Fruit fly (Drosophila melanogaster) whole organism, wandering third instar larva: Measurements from ENCODE around the gene CG12680.

Experiments used
- Abd-B ChIP-seq: fragments of >200 bp; optimal IDR thresholded peaks from 2 replicates; lab custom pipeline; 2017; ENCODE audit warnings: missing biosample characterization, missing genetic modification characterization
- CG32264 ChIP-seq: fragments of 200-800 bp; sonication (Bioruptor generic); optimal IDR thresholded peaks from 2 replicates; lab custom pipeline; 2016; ENCODE audit warnings: missing biosample characterization, missing genetic modification characterization
- CG9705 ChIP-seq: fragments of 200-800 bp; sonication (Bioruptor generic); optimal IDR thresholded peaks from 2 replicates; lab custom pipeline; 2018; ENCODE audit warnings: missing biosample characterization, mild to moderate bottlenecking, missing genetic modification characterization
- CrebA ChIP-seq: fragments of 200-800 bp; sonication (Bioruptor generic); optimal IDR thresholded peaks from 2 replicates; lab custom pipeline; 2016; ENCODE audit warnings: missing biosample characterization, mild to moderate bottlenecking, missing genetic modification characterization, borderline replicate concordance
- Dfd ChIP-seq: fragments of >200 bp; optimal IDR thresholded peaks from 2 replicates; lab custom pipeline; 2017; ENCODE audit warnings: missing biosample characterization, missing genetic modification characterization
- Dif ChIP-seq: fragments of 200-275, 200-300 bp; sonication (Bioruptor generic); optimal IDR thresholded peaks from 2 replicates; lab custom pipeline; 2018; ENCODE audit warnings: missing biosample characterization, missing genetic modification characterization; ENCODE audit not compliant: partially characterized antibody
- GATAd ChIP-seq: sonication (Bioruptor generic); optimal IDR thresholded peaks from 2 replicates; lab custom pipeline; 2016; ENCODE audit warnings: missing biosample characterization, missing genetic modification characterization
- HLH106 ChIP-seq: fragments of 200-800 bp; optimal IDR thresholded peaks from 3 replicates; lab custom pipeline; 2019; ENCODE audit warnings: missing biosample characterization, mild to moderate bottlenecking, missing genetic modification characterization, moderate library complexity
- Hnf4 ChIP-seq: fragments of 200-800 bp; sonication (Bioruptor generic); optimal IDR thresholded peaks from 2 replicates; lab custom pipeline; 2016; ENCODE audit warnings: missing biosample characterization, mild to moderate bottlenecking, missing genetic modification characterization
- Hr78 ChIP-seq: fragments of >200 bp; optimal IDR thresholded peaks from 2 replicates; lab custom pipeline; 2017; ENCODE audit warnings: missing biosample characterization, missing genetic modification characterization
- Hr83 ChIP-seq: fragments of 200-300 bp; sonication (Bioruptor generic); optimal IDR thresholded peaks from 2 replicates; lab custom pipeline; 2016; ENCODE audit warnings: missing biosample characterization, mild to moderate bottlenecking, missing genetic modification characterization, moderate library complexity; ENCODE audit not compliant: poor library complexity, severe bottlenecking
- Jra ChIP-seq: sonication (Bioruptor generic); optimal IDR thresholded peaks from 2 replicates; lab custom pipeline; 2016; ENCODE audit warnings: missing biosample characterization, missing genetic modification characterization
- Mio ChIP-seq: sonication (Bioruptor generic); optimal IDR thresholded peaks from 2 replicates; lab custom pipeline; 2016; ENCODE audit warnings: missing biosample characterization, missing genetic modification characterization
- Myc ChIP-seq: fragments of >200 bp; optimal IDR thresholded peaks from 2 replicates; lab custom pipeline; 2017
- N ChIP-seq: fragments of >200 bp; optimal IDR thresholded peaks from 2 replicates; lab custom pipeline; 2018; ENCODE audit warnings: missing biosample characterization, missing external identifiers, missing genetic modification characterization
- OdsH ChIP-seq: fragments of 200-800 bp; sonication (Bioruptor generic); optimal IDR thresholded peaks from 2 replicates; lab custom pipeline; 2016; ENCODE audit warnings: missing biosample characterization, mild to moderate bottlenecking, missing genetic modification characterization
- Rel ChIP-seq, 2 experiments: fragments of 200-800 bp; sonication (Bioruptor generic) in 1 of 2; optimal IDR thresholded peaks; 2 replicates in 1 of 2; 3 replicates in 1 of 2; lab custom pipeline; 2016 to 2019; ENCODE audit warnings: mild to moderate bottlenecking in 2 of 2, missing biosample characterization in 2 of 2, missing genetic modification characterization in 2 of 2, moderate library complexity in 1 of 2
- Sp1 ChIP-seq: fragments of 200-800 bp; sonication (Bioruptor generic); optimal IDR thresholded peaks from 3 replicates; lab custom pipeline; 2019; ENCODE audit warnings: missing biosample characterization, mild to moderate bottlenecking, missing genetic modification characterization, moderate library complexity
- Vsx2 ChIP-seq: fragments of 200-300, 225-300 bp; sonication (Bioruptor generic); optimal IDR thresholded peaks from 2 replicates; lab custom pipeline; 2018; ENCODE audit warnings: missing biosample characterization, missing genetic modification characterization; ENCODE audit not compliant: partially characterized antibody
- br ChIP-seq: fragments of 200-800 bp; sonication (Bioruptor generic); optimal IDR thresholded peaks from 2 replicates; lab custom pipeline; 2016; ENCODE audit warnings: missing biosample characterization, missing genetic modification characterization
- brk ChIP-seq: fragments of 200-800 bp; sonication (Bioruptor generic); optimal IDR thresholded peaks from 2 replicates; lab custom pipeline; 2016; ENCODE audit warnings: missing biosample characterization, mild to moderate bottlenecking, missing genetic modification characterization
- dl ChIP-seq, 2 experiments: fragments of 175-275, 200-275 bp in 1 of 2; fragments of 200-275 bp in 1 of 2; sonication (Bioruptor generic); optimal IDR thresholded peaks; lab custom pipeline; 2018; ENCODE audit warnings: mild to moderate bottlenecking in 2 of 2, missing biosample characterization in 2 of 2, missing genetic modification characterization in 2 of 2, moderate library complexity in 2 of 2; ENCODE audit not compliant: partially characterized antibody in 2 of 2, insufficient read depth in 1 of 2
- dmrt93B ChIP-seq: fragments of 200-800 bp; sonication (Bioruptor generic); optimal IDR thresholded peaks from 2 replicates; lab custom pipeline; 2018; ENCODE audit warnings: missing biosample characterization, mild to moderate bottlenecking, missing genetic modification characterization
- dsf ChIP-seq: sonication (Bioruptor generic); optimal IDR thresholded peaks from 2 replicates; lab custom pipeline; 2016; ENCODE audit warnings: missing biosample characterization, missing genetic modification characterization, borderline replicate concordance
- ey ChIP-seq: fragments of 200-800 bp; sonication (Bioruptor generic); optimal IDR thresholded peaks from 2 replicates; lab custom pipeline; 2016; ENCODE audit warnings: missing biosample characterization, missing genetic modification characterization
- foxo ChIP-seq, 2 experiments: fragments of 200-800 bp; sonication (Bioruptor generic); optimal IDR thresholded peaks; 2 replicates in 1 of 2; 3 replicates in 1 of 2; lab custom pipeline; 2016 to 2017; ENCODE audit warnings: missing biosample characterization in 2 of 2, missing genetic modification characterization in 2 of 2
- fru ChIP-seq: fragments of 200-800 bp; sonication (Bioruptor generic); optimal IDR thresholded peaks from 3 replicates; lab custom pipeline; 2016; ENCODE audit warnings: missing biosample characterization, mild to moderate bottlenecking, missing genetic modification characterization
- h ChIP-seq: fragments of 200-800 bp; sonication (Bioruptor generic); optimal IDR thresholded peaks from 3 replicates; lab custom pipeline; 2016; ENCODE audit warnings: missing biosample characterization, mild to moderate bottlenecking, missing genetic modification characterization
- jim ChIP-seq: fragments of 175-275, 200-325 bp; sonication (Bioruptor generic); optimal IDR thresholded peaks from 2 replicates; lab custom pipeline; 2016; ENCODE audit warnings: missing biosample characterization, mild to moderate bottlenecking, missing genetic modification characterization
- lola ChIP-seq: fragments of >200 bp; optimal IDR thresholded peaks from 2 replicates; lab custom pipeline; 2017; ENCODE audit warnings: missing biosample characterization, missing genetic modification characterization
- pan ChIP-seq: fragments of >200 bp; optimal IDR thresholded peaks from 2 replicates; lab custom pipeline; 2017
- psq ChIP-seq: fragments of 200-800 bp; sonication (Bioruptor generic); optimal IDR thresholded peaks from 3 replicates; lab custom pipeline; 2017; ENCODE audit warnings: missing biosample characterization, mild to moderate bottlenecking, missing genetic modification characterization, moderate library complexity
- rgr ChIP-seq: fragments of 200-800 bp; sonication (Bioruptor generic); optimal IDR thresholded peaks from 3 replicates; lab custom pipeline; 2016; ENCODE audit warnings: missing biosample characterization, mild to moderate bottlenecking, missing genetic modification characterization
- sage ChIP-seq: fragments of 200-800 bp; sonication (Bioruptor generic); optimal IDR thresholded peaks from 2 replicates; lab custom pipeline; 2016; ENCODE audit warnings: missing biosample characterization, mild to moderate bottlenecking, missing genetic modification characterization
- sv ChIP-seq: fragments of 200-800 bp; sonication (Bioruptor generic); optimal IDR thresholded peaks from 3 replicates; lab custom pipeline; 2016; ENCODE audit warnings: missing biosample characterization, missing genetic modification characterization
- tai ChIP-seq: sonication (Bioruptor generic); optimal IDR thresholded peaks from 2 replicates; lab custom pipeline; 2016; ENCODE audit warnings: missing biosample characterization, missing genetic modification characterization
- usp ChIP-seq: fragments of >200 bp; optimal IDR thresholded peaks from 2 replicates; lab custom pipeline; 2017; ENCODE audit warnings: missing biosample characterization, missing genetic modification characterization
- woc ChIP-seq: sonication (Bioruptor generic); optimal IDR thresholded peaks from 2 replicates; lab custom pipeline; 2016; ENCODE audit warnings: missing biosample characterization, mild to moderate bottlenecking, missing genetic modification characterization

Gene CG12680

dm6 chrX:5038411-5038810 lies 41.2 kb downstream of the CG12680 start:
- TF ChIP-seq h (GFP tag; lab: Kevin White, UChicago) = peak; percentile 2
- no peak for TF ChIP-seq Hnf4
- no peak for TF ChIP-seq psq
- peak in 1 of 2 experiments; percentile 18 for TF ChIP-seq foxo (GFP tag; optimal IDR thresholded peaks at IDR 0.05; lab: Kevin White, UChicago)
- TF ChIP-seq Dfd = no peak
- no peak for TF ChIP-seq Abd-B (GFP tag; lab: Kevin White, UChicago)
- no peak for TF ChIP-seq fru (GFP tag; lab: Kevin White, UChicago)
- no peak for TF ChIP-seq sv (GFP tag; lab: Kevin White, UChicago)
- peak; percentile 15 for TF ChIP-seq rgr (GFP tag; lab: Kevin White, UChicago)

dm6 chrX:5040098-5040497 lies 42.9 kb downstream of the CG12680 start:
- TF ChIP-seq ey (GFP tag; lab: Kevin White, UChicago) (no peak), CrebA (GFP tag; lab: Kevin White, UChicago) (no peak), OdsH (GFP tag; lab: Kevin White, UChicago) (no peak), dmrt93B (GFP tag; lab: Kevin White, UChicago) (no peak), CG32264 (GFP tag; lab: Kevin White, UChicago) (no peak), sv (GFP tag; lab: Kevin White, UChicago) (no peak), woc (GFP tag; lab: Kevin White, UChicago) (no peak), Mio (GFP tag; lab: Kevin White, UChicago) (no peak), Dif (GFP tag; lab: Kevin White, UChicago) (no peak), Abd-B (GFP tag; lab: Kevin White, UChicago) (no peak), h (GFP tag; lab: Kevin White, UChicago) (no peak), Sp1 (GFP tag; lab: Kevin White, UChicago) (no peak), sage (GFP tag; lab: Kevin White, UChicago) (no peak), Myc (lab: Kevin White, UChicago) (no peak), Rel (GFP tag; optimal IDR thresholded peaks at IDR 0.05; lab: Kevin White, UChicago) (no peak), Rel (tag; optimal IDR thresholded peaks at IDR 0.05; lab: Kevin White, UChicago) (no peak), CG9705 (GFP tag; lab: Kevin White, UChicago) (no peak), Hnf4 (no peak), GATAd (GFP tag; lab: Kevin White, UChicago) (no peak)

- TF ChIP-seq GATAd (GFP tag; lab: Kevin White, UChicago) (no peak), dsf (no peak), HLH106 (tag; lab: Kevin White, UChicago) (peak; percentile 80), Abd-B (GFP tag; lab: Kevin White, UChicago) (no peak), lola (GFP tag; lab: Kevin White, UChicago) (no peak), CrebA (GFP tag; lab: Kevin White, UChicago) (peak; percentile 25), Hr83 (no peak), usp (GFP tag; lab: Kevin White, UChicago) (no peak), Myc (lab: Kevin White, UChicago) (no peak), jim (GFP tag; lab: Kevin White, UChicago) (no peak), CG32264 (GFP tag; lab: Kevin White, UChicago) (peak; percentile 54), br (peak; percentile 82), sage (GFP tag; lab: Kevin White, UChicago) (peak; percentile 36), foxo (GFP tag; optimal IDR thresholded peaks at IDR 0.05; lab: Kevin White, UChicago) (peak in 1 of 2 experiments; percentile 86), Rel (GFP tag; optimal IDR thresholded peaks at IDR 0.05; lab: Kevin White, UChicago) (no peak), Rel (tag; optimal IDR thresholded peaks at IDR 0.05; lab: Kevin White, UChicago) (peak; percentile 13), Dif (GFP tag; lab: Kevin White, UChicago) (no peak), brk (peak; percentile 25), dl (GFP tag; optimal IDR thresholded peaks at IDR 0.05; lab: Kevin White, UChicago; ENCODE audit: insufficient read depth in 1 of 2, partially characterized antibody in 2 of 2) (no peak), psq (peak; percentile 78), rgr (GFP tag; lab: Kevin White, UChicago) (peak; percentile 83), Mio (GFP tag; lab: Kevin White, UChicago) (no peak), tai (GFP tag; lab: Kevin White, UChicago) (peak; percentile 29), h (GFP tag; lab: Kevin White, UChicago) (peak; percentile 88), sv (GFP tag; lab: Kevin White, UChicago) (peak; percentile 52), Hr78 (GFP tag; lab: Kevin White, UChicago) (no peak), CG9705 (GFP tag; lab: Kevin White, UChicago) (no peak), pan (lab: Kevin White, UChicago) (no peak), Dfd (no peak), Hnf4 (peak; percentile 60), fru (GFP tag; lab: Kevin White, UChicago) (peak; percentile 86), Jra (no peak), ey (GFP tag; lab: Kevin White, UChicago) (peak; percentile 85), dmrt93B (GFP tag; lab: Kevin White, UChicago) (peak; percentile 69), N (GFP tag; lab: Kevin White, UChicago) (no peak), woc (GFP tag; lab: Kevin White, UChicago) (peak; percentile 81), Vsx2 (GFP tag; lab: Kevin White, UChicago) (no peak), OdsH (GFP tag; lab: Kevin White, UChicago) (peak; percentile 86), Sp1 (GFP tag; lab: Kevin White, UChicago) (peak; percentile 84)
These were observed 44.5 kb downstream of the CG12680 start for dm6 chrX:5041525-5042454.
